Fruit fly (Drosophila melanogaster): ENCODE results near the gene B-H2.

The B-H2 gene

dm6 chrX:17282626-17283025, 31.8 kb upstream of the B-H2 start, which contains the start of gene CG8664:
Gene CG8664 (minus strand): TSS chrX:17282726.
- TF ChIP-seq CG6276 (GFP tag; optimal IDR thresholded peaks at IDR 0.05) = no peak
- TF ChIP-seq CG4318 (GFP tag; optimal IDR thresholded peaks at IDR 0.05) = no peak
- no peak for TF ChIP-seq CG31627 (GFP tag; optimal IDR thresholded peaks at IDR 0.05)
- TF ChIP-seq CG6854 (GFP tag; optimal IDR thresholded peaks at IDR 0.05) = no peak
- no peak for TF ChIP-seq achi (GFP tag; optimal IDR thresholded peaks at IDR 0.05)
- TF ChIP-seq dsx (GFP tag; optimal IDR thresholded peaks at IDR 0.05; ENCODE audit: poor library complexity, severe bottlenecking) = no peak
- TF ChIP-seq esn (GFP tag; optimal IDR thresholded peaks at IDR 0.05) = no peak
- TF ChIP-seq CG8319 (GFP tag; optimal IDR thresholded peaks at IDR 0.05) = no peak
- no peak for TF ChIP-seq cyc (GFP tag; optimal IDR thresholded peaks at IDR 0.05)
- TF ChIP-seq eg (GFP tag; IDR thresholded peaks at IDR 0.05) = no peak
- TF ChIP-seq Hr4 (GFP tag; optimal IDR thresholded peaks at IDR 0.05) = no peak
- no peak for TF ChIP-seq CG9139 (GFP tag; optimal IDR thresholded peaks at IDR 0.05)

DNA sequence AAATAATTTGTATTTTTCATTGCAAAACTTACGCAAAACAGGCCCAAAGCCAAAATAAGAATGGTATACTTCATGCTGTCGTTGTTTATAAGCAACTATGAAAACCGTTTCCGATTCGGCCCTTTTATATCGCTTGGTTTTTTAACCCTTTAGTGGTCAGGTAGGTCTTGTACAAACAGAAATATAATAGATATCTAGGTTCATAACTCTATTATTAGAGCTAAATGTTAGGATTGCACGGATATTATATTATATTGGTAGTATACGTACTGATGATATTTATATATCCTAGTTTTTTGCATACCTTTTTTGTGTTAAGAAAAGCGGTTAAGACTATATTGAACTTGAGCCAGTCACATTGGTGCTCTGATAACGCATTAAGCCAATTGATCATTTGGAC, 30.0 kb upstream of the B-H2 start, which contains the start of gene CG8661:
Gene CG8661, minus strand, starts transcription at position 101 of the 400 bp plus-strand sequence.
- TF ChIP-seq Sox14 (GFP tag; optimal IDR thresholded peaks at IDR 0.05) (no peak), CG1621 (tag; optimal IDR thresholded peaks at IDR 0.05) (no peak), Sox15 (GFP tag; optimal IDR thresholded peaks at IDR 0.05) (no peak), CG6276 (GFP tag; optimal IDR thresholded peaks at IDR 0.05) (no peak), CG8319 (GFP tag; optimal IDR thresholded peaks at IDR 0.05) (no peak), Lpt (GFP tag; optimal IDR thresholded peaks at IDR 0.05) (no peak)

DNA sequence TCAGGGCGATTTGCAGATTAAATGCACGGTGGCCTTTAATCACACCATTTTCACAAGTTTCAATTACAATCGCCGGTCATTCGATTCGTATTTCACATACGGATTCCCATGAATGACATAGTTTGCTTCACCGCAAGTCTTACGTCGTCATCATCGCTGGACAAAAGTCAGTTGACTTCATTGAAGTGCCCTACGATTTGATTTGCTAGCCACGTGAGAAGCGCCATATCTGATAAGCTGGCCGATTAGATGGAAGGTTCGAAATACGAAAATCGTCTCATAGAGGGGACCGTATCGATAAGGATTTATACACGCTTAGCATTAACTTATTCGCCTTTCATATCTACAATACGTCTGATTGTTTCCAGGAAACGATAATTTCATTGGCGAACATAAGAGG, 29.3 kb upstream of the B-H2 start:
- TF ChIP-seq Eip78C (GFP tag) (peak; percentile 16), CG8632 (GFP tag; optimal IDR thresholded peaks at IDR 0.05) (no peak)

- TF ChIP-seq vri (GFP tag; optimal IDR thresholded peaks at IDR 0.05) (peak; percentile 4), dsx (GFP tag; optimal IDR thresholded peaks at IDR 0.05; ENCODE audit: poor library complexity, severe bottlenecking) (no peak), Gug (GFP tag; IDR thresholded peaks at IDR 0.05) (no peak), CG8319 (GFP tag; optimal IDR thresholded peaks at IDR 0.05) (no peak), Hr4 (GFP tag; optimal IDR thresholded peaks at IDR 0.05) (no peak), CG6854 (GFP tag; optimal IDR thresholded peaks at IDR 0.05) (no peak), CG4318 (GFP tag; optimal IDR thresholded peaks at IDR 0.05) (no peak), svp (GFP tag) (peak; percentile 81), cyc (GFP tag; optimal IDR thresholded peaks at IDR 0.05) (no peak), achi (GFP tag; optimal IDR thresholded peaks at IDR 0.05) (no peak), Sox15 (GFP tag; optimal IDR thresholded peaks at IDR 0.05) (no peak), ss (GFP tag; optimal IDR thresholded peaks at IDR 0.05) (no peak), Met (GFP tag; optimal IDR thresholded peaks at IDR 0.05) (no peak), CG8632 (GFP tag; optimal IDR thresholded peaks at IDR 0.05) (no peak), esn (GFP tag; optimal IDR thresholded peaks at IDR 0.05) (no peak), Eip78C (GFP tag) (no peak), CG15336 (GFP tag; IDR thresholded peaks at IDR 0.05) (no peak)
Measured at dm6 chrX:17289225-17289624, 25.2 kb upstream of the B-H2 start.

DNA sequence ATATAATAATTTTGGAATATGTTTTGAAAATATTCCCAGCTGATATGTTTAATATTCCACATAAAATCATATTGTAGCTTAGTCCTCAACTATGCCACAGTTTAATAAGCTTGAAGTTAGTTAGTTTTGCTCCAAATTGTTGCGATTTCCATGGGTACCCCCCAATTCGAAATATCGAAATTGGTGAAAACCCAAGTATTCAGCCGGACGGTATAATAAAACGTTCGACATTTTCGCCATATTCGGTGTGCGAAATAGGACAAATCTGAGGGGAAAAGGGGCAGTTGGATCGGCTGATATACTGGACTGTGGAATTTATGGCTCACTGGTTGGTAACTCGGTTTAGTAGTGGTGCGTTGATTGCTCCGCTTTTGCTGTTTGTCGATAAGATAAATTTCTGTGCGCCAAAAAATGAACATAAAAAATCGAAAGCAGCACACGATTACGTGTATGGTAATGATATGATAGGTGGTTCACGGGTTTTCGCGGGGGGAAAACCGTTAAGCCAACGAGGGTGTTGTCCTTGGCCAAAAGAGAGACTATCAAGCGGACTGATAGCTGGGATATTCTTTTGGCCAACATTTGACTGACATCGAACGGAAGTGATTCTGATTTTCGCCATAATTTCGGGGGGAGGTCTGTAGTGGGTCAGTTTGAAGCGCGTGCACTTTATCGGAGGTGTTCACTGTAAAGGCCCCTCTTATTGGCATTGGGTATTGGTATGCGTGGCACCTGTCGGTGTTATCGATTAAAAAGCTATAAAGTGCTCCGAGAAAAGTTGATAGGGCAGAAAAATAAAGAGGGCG, 24.0 kb upstream of the B-H2 start:
- TF ChIP-seq cyc (GFP tag; optimal IDR thresholded peaks at IDR 0.05) (no peak), eg (GFP tag; IDR thresholded peaks at IDR 0.05) (no peak), OdsH (GFP tag; optimal IDR thresholded peaks at IDR 0.05) (no peak), CG6163 (GFP tag; IDR thresholded peaks at IDR 0.05) (no peak), vri (GFP tag; optimal IDR thresholded peaks at IDR 0.05) (peak; percentile 90), CG11762 (GFP tag; optimal IDR thresholded peaks at IDR 0.05; ENCODE audit: insufficient read depth) (no peak)

DNA sequence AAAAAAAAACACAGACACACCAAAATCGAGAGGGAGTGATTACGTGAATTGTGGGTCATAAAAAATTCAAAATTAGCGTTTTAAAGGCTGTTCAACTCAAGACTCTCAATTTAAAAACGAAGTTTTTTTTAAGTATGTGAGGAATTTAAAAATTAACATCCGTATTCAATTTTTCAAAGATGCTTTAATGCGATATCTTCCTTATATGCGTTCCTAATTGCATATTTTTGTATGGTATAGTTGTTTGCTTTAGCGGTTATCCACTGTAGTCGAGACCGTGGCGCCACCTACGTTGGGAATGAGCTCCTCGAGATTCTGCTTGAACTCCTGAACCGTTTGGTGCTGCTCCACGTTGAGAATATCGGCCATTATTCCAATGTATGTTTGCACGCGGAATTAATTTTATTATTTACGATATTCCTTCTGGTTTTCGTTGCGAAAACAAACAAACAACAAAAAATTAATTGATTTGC, 23.4 kb upstream of the B-H2 start:
- TF ChIP-seq CG3919 (GFP tag; optimal IDR thresholded peaks at IDR 0.05) (no peak), topi (GFP tag; optimal IDR thresholded peaks at IDR 0.05) (peak; percentile 46), CG8632 (GFP tag; optimal IDR thresholded peaks at IDR 0.05) (no peak), CG6808 (GFP tag; optimal IDR thresholded peaks at IDR 0.05) (no peak), Ets96B (tag; optimal IDR thresholded peaks at IDR 0.05) (no peak), dsx (GFP tag; optimal IDR thresholded peaks at IDR 0.05; ENCODE audit: poor library complexity, severe bottlenecking) (no peak), CG10669 (GFP tag; optimal IDR thresholded peaks at IDR 0.05) (no peak), lz (GFP tag; optimal IDR thresholded peaks at IDR 0.05) (no peak), CG31627 (GFP tag; optimal IDR thresholded peaks at IDR 0.05) (peak; percentile 36), CG7368 (GFP tag; optimal IDR thresholded peaks at IDR 0.05) (no peak), CG11294 (GFP tag; IDR thresholded peaks at IDR 0.05) (no peak), CG6792 (GFP tag; optimal IDR thresholded peaks at IDR 0.05) (no peak), Sox14 (GFP tag; optimal IDR thresholded peaks at IDR 0.05) (no peak), Smox (GFP tag; optimal IDR thresholded peaks at IDR 0.05) (peak; percentile 25), net (GFP tag; optimal IDR thresholded peaks at IDR 0.05) (no peak), CG4318 (GFP tag; optimal IDR thresholded peaks at IDR 0.05) (no peak), CG6854 (GFP tag; optimal IDR thresholded peaks at IDR 0.05) (no peak), acj6 (GFP tag; optimal IDR thresholded peaks at IDR 0.05) (peak; percentile 37), CG1621 (tag; optimal IDR thresholded peaks at IDR 0.05) (no peak)

All from whole organism, prepupa.